Fruit fly (Drosophila melanogaster) whole organism, wandering third instar larva: ENCODE measurements around the gene Wdr59.

Experiments used
- Dfd ChIP-seq: fragments of >200 bp; optimal IDR thresholded peaks from 2 replicates; lab custom pipeline; 2017; ENCODE audit warnings: missing biosample characterization, missing genetic modification characterization
- Jra ChIP-seq: sonication (Bioruptor generic); optimal IDR thresholded peaks from 2 replicates; lab custom pipeline; 2016; ENCODE audit warnings: missing biosample characterization, missing genetic modification characterization
- Myc ChIP-seq: fragments of >200 bp; optimal IDR thresholded peaks from 2 replicates; lab custom pipeline; 2017
- brk ChIP-seq: fragments of 200-800 bp; sonication (Bioruptor generic); optimal IDR thresholded peaks from 2 replicates; lab custom pipeline; 2016; ENCODE audit warnings: missing biosample characterization, mild to moderate bottlenecking, missing genetic modification characterization
- h ChIP-seq: fragments of 200-800 bp; sonication (Bioruptor generic); optimal IDR thresholded peaks from 3 replicates; lab custom pipeline; 2016; ENCODE audit warnings: missing biosample characterization, mild to moderate bottlenecking, missing genetic modification characterization
- psq ChIP-seq: fragments of 200-800 bp; sonication (Bioruptor generic); optimal IDR thresholded peaks from 3 replicates; lab custom pipeline; 2017; ENCODE audit warnings: missing biosample characterization, mild to moderate bottlenecking, missing genetic modification characterization, moderate library complexity
- sage ChIP-seq: fragments of 200-800 bp; sonication (Bioruptor generic); optimal IDR thresholded peaks from 2 replicates; lab custom pipeline; 2016; ENCODE audit warnings: missing biosample characterization, mild to moderate bottlenecking, missing genetic modification characterization

DNA sequence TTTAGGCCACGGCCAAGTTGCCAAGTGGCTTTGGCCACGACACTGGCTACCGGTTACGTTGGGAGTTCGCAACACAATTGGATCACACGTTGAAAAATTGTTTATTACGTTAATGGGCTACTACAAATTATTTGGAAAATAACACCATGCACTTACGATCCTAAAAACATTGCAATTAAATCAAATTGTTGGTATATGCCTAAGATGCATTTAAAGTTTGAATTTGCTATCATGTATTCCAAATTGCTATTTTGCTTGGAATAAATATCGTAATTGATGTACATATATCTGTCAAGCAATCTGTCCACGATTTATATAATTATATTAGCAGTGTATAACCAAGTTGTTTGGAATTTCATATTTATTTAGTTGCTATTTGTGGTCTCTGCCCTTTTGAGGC, 18.4 kb upstream of the Wdr59 start:
- no peak for TF ChIP-seq Dfd (GFP tag; lab: Kevin White, UChicago)
- no peak for TF ChIP-seq psq (GFP tag; lab: Kevin White, UChicago)
- no peak for TF ChIP-seq Jra (GFP tag; lab: Kevin White, UChicago)
- no peak for TF ChIP-seq Myc (lab: Kevin White, UChicago)
- TF ChIP-seq h (GFP tag; lab: Kevin White, UChicago): no peak
- no peak for TF ChIP-seq sage (GFP tag; lab: Kevin White, UChicago)
- TF ChIP-seq brk (GFP tag; lab: Kevin White, UChicago): no peak
